Fruit fly (Drosophila melanogaster): ENCODE data around the gene Uch-L5.

The Uch-L5 gene

DNA sequence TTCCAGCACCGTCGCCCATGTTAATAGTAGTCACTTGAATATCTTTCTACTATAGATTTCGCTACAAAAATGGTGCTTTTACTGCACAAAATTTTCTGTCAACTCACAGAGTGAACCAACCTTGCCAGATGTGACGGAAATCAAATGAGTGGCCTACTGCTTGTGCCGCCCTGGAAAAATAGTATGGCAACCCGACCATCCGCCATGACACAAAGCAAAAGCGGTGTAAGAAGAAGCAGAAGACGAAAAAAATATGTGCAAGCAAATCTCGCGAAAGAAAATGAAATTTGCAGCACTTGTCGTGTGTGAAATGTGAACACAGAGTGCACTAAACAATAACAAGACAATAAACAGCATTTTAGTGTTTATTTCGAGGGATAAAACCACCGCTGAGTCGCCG is at the start of gene Uch-L5, which contains the start of gene Jarid2 (continued):
- TF ChIP-seq CG12391 (tag; optimal IDR thresholded peaks at IDR 0.05) (peak; percentile 54), slp2 (GFP tag; optimal IDR thresholded peaks at IDR 0.05) (peak; percentile 45), vvl (GFP tag; IDR thresholded peaks at IDR 0.05) (peak; percentile 55), hkb (optimal IDR thresholded peaks at IDR 0.05) (no peak), hkb (GFP tag; IDR thresholded peaks at IDR 0.05) (no peak), CG9727 (GFP tag; optimal IDR thresholded peaks at IDR 0.05) (no peak), CG7357 (GFP tag; IDR thresholded peaks at IDR 0.05) (no peak), C15 (GFP tag; IDR thresholded peaks at IDR 0.05) (no peak), CG17385 (GFP tag; optimal IDR thresholded peaks at IDR 0.05) (peak; percentile 98), ewg (GFP tag; optimal IDR thresholded peaks at IDR 0.05) (peak; percentile 49), E2f1 (GFP tag; IDR thresholded peaks at IDR 0.05) (no peak), otp (GFP tag; IDR thresholded peaks at IDR 0.05) (no peak), gem (tag; optimal IDR thresholded peaks at IDR 0.05) (no peak), stwl (tag; optimal IDR thresholded peaks at IDR 0.05) (peak; percentile 93), sima (GFP tag; optimal IDR thresholded peaks at IDR 0.05) (no peak), BtbVII (GFP tag; optimal IDR thresholded peaks at IDR 0.05) (no peak), wdn (GFP tag; IDR thresholded peaks at IDR 0.05) (peak; percentile 47; the same call in 1 of the 2 replicates), psq (GFP tag; optimal IDR thresholded peaks at IDR 0.05) (peak; percentile 53), gcm (GFP tag; optimal IDR thresholded peaks at IDR 0.05) (peak; percentile 17), CG15011 (GFP tag; optimal IDR thresholded peaks at IDR 0.05) (no peak), CG2129 (GFP tag; IDR thresholded peaks at IDR 0.05; ENCODE audit: partially characterized antibody) (no peak), E2f2 (GFP tag; IDR thresholded peaks at IDR 0.05) (peak; percentile 60), Nf-YB (GFP tag; optimal IDR thresholded peaks at IDR 0.05) (peak; percentile 48), Atf3 (GFP tag; optimal IDR thresholded peaks at IDR 0.05) (peak; percentile 21), Hsf (GFP tag; optimal IDR thresholded peaks at IDR 0.05) (peak; percentile 43), Ets65A (GFP tag) (peak; percentile 95), CG11695 (GFP tag; IDR thresholded peaks at IDR 0.05) (no peak)

DNA sequence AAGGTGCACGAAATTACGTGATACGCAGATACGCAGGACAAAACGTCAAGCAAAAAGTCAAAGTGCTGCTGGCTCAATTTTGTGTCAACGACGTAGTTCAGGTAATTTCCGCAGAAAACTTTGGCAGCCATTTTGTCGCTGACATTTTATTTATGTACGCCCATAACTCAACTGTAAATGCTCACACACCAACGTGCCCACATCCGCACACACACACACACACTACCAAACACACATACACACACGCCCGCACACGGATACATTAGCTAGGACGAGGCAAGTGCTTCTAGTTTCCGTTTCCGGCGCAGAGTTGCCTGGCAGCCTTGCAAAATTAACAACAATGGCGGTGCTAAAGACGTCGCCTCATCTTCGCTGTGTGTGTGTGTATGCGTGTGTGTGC is 48.7 kb upstream of the Uch-L5 start, which contains the start of gene CG33700:
Gene CG33700 (minus strand): TSS at position 101 of the 400 bp plus-strand sequence.
- TF ChIP-seq CG17186 (GFP tag; optimal IDR thresholded peaks at IDR 0.05), result no peak
- TF ChIP-seq abd-A (tag; optimal IDR thresholded peaks at IDR 0.05), result peak; percentile 24
- peak; percentile 9 for TF ChIP-seq Hmr (GFP tag; optimal IDR thresholded peaks at IDR 0.05)
- TF ChIP-seq CG9609 (GFP tag; optimal IDR thresholded peaks at IDR 0.05), result no peak
- TF ChIP-seq CG18599 (GFP tag; optimal IDR thresholded peaks at IDR 0.05), result peak; percentile 14
- peak; percentile 24 for TF ChIP-seq Med (GFP tag)
- peak; percentile 16 for TF ChIP-seq mirr (GFP tag; optimal IDR thresholded peaks at IDR 0.05)

dm6 chr3L:9513309-9513708 is 36.5 kb upstream of the Uch-L5 start, which contains the start of gene CG33702:
TSS of gene CG33702 (minus strand) at chr3L:9513409.
- TF ChIP-seq Atf6 (GFP tag; IDR thresholded peaks at IDR 0.05) (no peak), CG10462 (GFP tag; optimal IDR thresholded peaks at IDR 0.05) (no peak), CG11456 (GFP tag; IDR thresholded peaks at IDR 0.05) (no peak), Sry-δ (GFP tag; optimal IDR thresholded peaks at IDR 0.05) (no peak), Awh (GFP tag; IDR thresholded peaks at IDR 0.05) (no peak), CG9817 (tag; optimal IDR thresholded peaks at IDR 0.05) (no peak), maf-S (GFP tag; optimal IDR thresholded peaks at IDR 0.05) (no peak), C15 (GFP tag; IDR thresholded peaks at IDR 0.05) (no peak), Ada2b (GFP tag; IDR thresholded peaks at IDR 0.05) (no peak), Myb (GFP tag; optimal IDR thresholded peaks at IDR 0.05) (no peak), CG11695 (GFP tag; IDR thresholded peaks at IDR 0.05) (no peak), CG8478 (optimal IDR thresholded peaks at IDR 0.05) (no peak), gro (GFP tag; optimal IDR thresholded peaks at IDR 0.05) (no peak), CG9437 (GFP tag; optimal IDR thresholded peaks at IDR 0.05) (no peak), CG3847 (GFP tag; IDR thresholded peaks at IDR 0.05) (no peak), pnt (GFP tag; optimal IDR thresholded peaks at IDR 0.05) (no peak), CG9876 (GFP tag; optimal IDR thresholded peaks at IDR 0.05) (no peak), pros (GFP tag; optimal IDR thresholded peaks at IDR 0.05) (no peak), run (tag; optimal IDR thresholded peaks at IDR 0.05) (no peak)
